Fruit fly (Drosophila melanogaster): Measurements from ENCODE around the gene CG31407.

CG31407 gene

DNA sequence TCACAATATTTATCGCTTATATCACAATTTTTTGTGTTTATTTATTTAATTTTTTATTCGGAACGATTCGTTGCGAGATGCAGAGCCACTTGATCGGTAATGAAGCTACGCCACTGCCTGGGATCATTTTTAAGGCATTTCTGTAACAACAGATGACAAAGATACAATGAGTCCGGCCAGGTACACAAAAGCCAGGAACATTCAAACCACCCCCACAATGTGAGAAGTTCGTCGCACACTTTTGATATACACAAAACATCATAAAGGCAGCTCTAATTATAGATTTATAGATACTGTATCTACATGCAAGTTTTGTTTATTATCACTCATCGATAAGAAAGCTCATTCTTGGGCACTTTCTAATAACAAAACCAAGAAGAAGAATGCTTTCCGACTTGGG is at the start of gene CG31407:
Gene CG31407 (minus strand): TSS at position 101 of the 400 bp plus-strand sequence.
- TF ChIP-seq CG34406 (GFP tag; optimal IDR thresholded peaks at IDR 0.05): no peak
- no peak for TF ChIP-seq Ets21C (GFP tag; optimal IDR thresholded peaks at IDR 0.05)
- no peak for TF ChIP-seq fd59A (GFP tag; optimal IDR thresholded peaks at IDR 0.05)
- no peak for TF ChIP-seq CG4318 (GFP tag; optimal IDR thresholded peaks at IDR 0.05)
- no peak for TF ChIP-seq Met (GFP tag; optimal IDR thresholded peaks at IDR 0.05)

DNA sequence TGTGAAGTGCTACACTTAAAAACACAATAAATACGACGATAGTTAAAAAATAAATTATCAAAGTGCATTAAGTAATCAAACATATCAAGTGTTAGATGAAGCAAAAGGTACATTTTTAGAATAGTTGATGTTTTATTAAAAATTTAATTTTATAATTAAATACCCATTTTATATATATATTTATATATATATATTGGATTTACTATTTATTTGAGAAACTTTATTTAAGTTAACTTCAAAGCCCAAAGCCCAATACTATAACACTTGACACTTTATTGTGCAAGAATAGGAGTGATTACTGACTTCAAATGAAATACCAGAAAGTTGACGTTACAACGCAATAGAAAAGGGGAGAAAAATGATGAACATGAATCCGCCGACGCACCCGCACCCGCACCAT is 45.9 kb upstream of the CG31407 start, which contains the start of gene nerfin-2:
Gene nerfin-2 (plus strand): TSS at position 301 of the 400 bp plus-strand sequence.
- TF ChIP-seq achi (GFP tag; optimal IDR thresholded peaks at IDR 0.05) (no peak), CG15336 (GFP tag; IDR thresholded peaks at IDR 0.05) (no peak), CG11902 (GFP tag; optimal IDR thresholded peaks at IDR 0.05) (no peak), Ets96B (tag; optimal IDR thresholded peaks at IDR 0.05) (no peak), fd59A (GFP tag; optimal IDR thresholded peaks at IDR 0.05) (no peak)

- TF ChIP-seq CG6792 (GFP tag; optimal IDR thresholded peaks at IDR 0.05) (no peak), CG4318 (GFP tag; optimal IDR thresholded peaks at IDR 0.05) (no peak)
Measured at dm6 chr3R:10070195-10070594, 45.2 kb upstream of the CG31407 start.

- TF ChIP-seq svp (GFP tag) (peak; percentile 28), CG6163 (GFP tag; IDR thresholded peaks at IDR 0.05) (no peak), CG10631 (GFP tag; optimal IDR thresholded peaks at IDR 0.05) (no peak), Hr39 (GFP tag; optimal IDR thresholded peaks at IDR 0.05) (no peak)
Measured at dm6 chr3R:10068780-10069179, 43.8 kb upstream of the CG31407 start.

- no peak for TF ChIP-seq net (GFP tag; optimal IDR thresholded peaks at IDR 0.05)
- no peak for TF ChIP-seq Hr38 (GFP tag; optimal IDR thresholded peaks at IDR 0.05)
- no peak for TF ChIP-seq OdsH (GFP tag; optimal IDR thresholded peaks at IDR 0.05)
- no peak for TF ChIP-seq CG4318 (GFP tag; optimal IDR thresholded peaks at IDR 0.05)
- TF ChIP-seq Eip93F (GFP tag; optimal IDR thresholded peaks at IDR 0.05): no peak
- no peak for TF ChIP-seq Gug (GFP tag; IDR thresholded peaks at IDR 0.05)
- no peak for TF ChIP-seq Ets21C (GFP tag; optimal IDR thresholded peaks at IDR 0.05)
- no peak for TF ChIP-seq fd59A (GFP tag; optimal IDR thresholded peaks at IDR 0.05)
Measured at dm6 chr3R:10067605-10068004, 42.7 kb upstream of the CG31407 start, which contains the start of gene CG33784. Gene CG33784 (plus strand): TSS chr3R:10067905.

dm6 chr3R:10066470-10066869 is 41.5 kb upstream of the CG31407 start, which contains the start of gene CG33783:
Gene CG33783 (plus strand): TSS chr3R:10066770.
- no peak for TF ChIP-seq Blimp-1 (GFP tag; optimal IDR thresholded peaks at IDR 0.05)
- no peak for TF ChIP-seq vri (GFP tag; optimal IDR thresholded peaks at IDR 0.05)
- no peak for TF ChIP-seq OdsH (GFP tag; optimal IDR thresholded peaks at IDR 0.05)
- TF ChIP-seq CG9139 (GFP tag; optimal IDR thresholded peaks at IDR 0.05): no peak

dm6 chr3R:10063707-10064106 is 38.8 kb upstream of the CG31407 start, which contains the start of gene CG33631:
Gene CG33631 (plus strand): TSS chr3R:10064007.
- TF ChIP-seq lz (GFP tag; optimal IDR thresholded peaks at IDR 0.05): no peak
- no peak for TF ChIP-seq eg (GFP tag; IDR thresholded peaks at IDR 0.05)
- TF ChIP-seq Met (GFP tag; optimal IDR thresholded peaks at IDR 0.05): no peak
- TF ChIP-seq Gug (GFP tag; IDR thresholded peaks at IDR 0.05): no peak
- TF ChIP-seq ss (GFP tag; optimal IDR thresholded peaks at IDR 0.05): no peak
- no peak for TF ChIP-seq Hr4 (GFP tag; optimal IDR thresholded peaks at IDR 0.05)
- no peak for TF ChIP-seq Sox102F (GFP tag; optimal IDR thresholded peaks at IDR 0.05)
- no peak for TF ChIP-seq Hr39 (GFP tag; optimal IDR thresholded peaks at IDR 0.05)
- TF ChIP-seq Smox (GFP tag; optimal IDR thresholded peaks at IDR 0.05): no peak

dm6 chr3R:10062324-10062723 is 37.4 kb upstream of the CG31407 start, which contains the start of gene CG33630:
Gene CG33630 (plus strand): TSS chr3R:10062624.
- no peak for TF ChIP-seq CG1621 (tag; optimal IDR thresholded peaks at IDR 0.05)
- TF ChIP-seq CG3919 (GFP tag; optimal IDR thresholded peaks at IDR 0.05): no peak
- TF ChIP-seq CG4318 (GFP tag; optimal IDR thresholded peaks at IDR 0.05): no peak
- no peak for TF ChIP-seq CG6792 (GFP tag; optimal IDR thresholded peaks at IDR 0.05)
- TF ChIP-seq CG7368 (GFP tag; optimal IDR thresholded peaks at IDR 0.05): no peak
- no peak for TF ChIP-seq CG11762 (GFP tag; optimal IDR thresholded peaks at IDR 0.05; ENCODE audit: insufficient read depth)
- no peak for TF ChIP-seq CG8119 (GFP tag; IDR thresholded peaks at IDR 0.05)
- TF ChIP-seq Blimp-1 (GFP tag; optimal IDR thresholded peaks at IDR 0.05): no peak
- TF ChIP-seq Ets21C (GFP tag; optimal IDR thresholded peaks at IDR 0.05): no peak
- no peak for TF ChIP-seq Ets96B (tag; optimal IDR thresholded peaks at IDR 0.05)

Measured in whole organism, prepupa.